Fruit fly (Drosophila melanogaster) whole organism, wandering third instar larva: ENCODE data around the gene slam.

ENCODE experiments used
- Abd-B ChIP-seq: fragments of >200 bp; optimal IDR thresholded peaks from 2 replicates; lab custom pipeline; 2017; ENCODE audit warnings: missing biosample characterization, missing genetic modification characterization
- CG32264 ChIP-seq: fragments of 200-800 bp; sonication (Bioruptor generic); optimal IDR thresholded peaks from 2 replicates; lab custom pipeline; 2016; ENCODE audit warnings: missing biosample characterization, missing genetic modification characterization
- CG9705 ChIP-seq: fragments of 200-800 bp; sonication (Bioruptor generic); optimal IDR thresholded peaks from 2 replicates; lab custom pipeline; 2018; ENCODE audit warnings: missing biosample characterization, mild to moderate bottlenecking, missing genetic modification characterization
- CrebA ChIP-seq: fragments of 200-800 bp; sonication (Bioruptor generic); optimal IDR thresholded peaks from 2 replicates; lab custom pipeline; 2016; ENCODE audit warnings: missing biosample characterization, mild to moderate bottlenecking, missing genetic modification characterization, borderline replicate concordance
- Dfd ChIP-seq: fragments of >200 bp; optimal IDR thresholded peaks from 2 replicates; lab custom pipeline; 2017; ENCODE audit warnings: missing biosample characterization, missing genetic modification characterization
- Dif ChIP-seq: fragments of 200-275, 200-300 bp; sonication (Bioruptor generic); optimal IDR thresholded peaks from 2 replicates; lab custom pipeline; 2018; ENCODE audit warnings: missing biosample characterization, missing genetic modification characterization; ENCODE audit not compliant: partially characterized antibody
- GATAd ChIP-seq: sonication (Bioruptor generic); optimal IDR thresholded peaks from 2 replicates; lab custom pipeline; 2016; ENCODE audit warnings: missing biosample characterization, missing genetic modification characterization
- HLH106 ChIP-seq: fragments of 200-800 bp; optimal IDR thresholded peaks from 3 replicates; lab custom pipeline; 2019; ENCODE audit warnings: missing biosample characterization, mild to moderate bottlenecking, missing genetic modification characterization, moderate library complexity
- Hnf4 ChIP-seq: fragments of 200-800 bp; sonication (Bioruptor generic); optimal IDR thresholded peaks from 2 replicates; lab custom pipeline; 2016; ENCODE audit warnings: missing biosample characterization, mild to moderate bottlenecking, missing genetic modification characterization
- Hr78 ChIP-seq: fragments of >200 bp; optimal IDR thresholded peaks from 2 replicates; lab custom pipeline; 2017; ENCODE audit warnings: missing biosample characterization, missing genetic modification characterization
- Hr83 ChIP-seq: fragments of 200-300 bp; sonication (Bioruptor generic); optimal IDR thresholded peaks from 2 replicates; lab custom pipeline; 2016; ENCODE audit warnings: missing biosample characterization, mild to moderate bottlenecking, missing genetic modification characterization, moderate library complexity; ENCODE audit not compliant: poor library complexity, severe bottlenecking
- Jra ChIP-seq: sonication (Bioruptor generic); optimal IDR thresholded peaks from 2 replicates; lab custom pipeline; 2016; ENCODE audit warnings: missing biosample characterization, missing genetic modification characterization
- Mio ChIP-seq: sonication (Bioruptor generic); optimal IDR thresholded peaks from 2 replicates; lab custom pipeline; 2016; ENCODE audit warnings: missing biosample characterization, missing genetic modification characterization
- Myc ChIP-seq: fragments of >200 bp; optimal IDR thresholded peaks from 2 replicates; lab custom pipeline; 2017
- N ChIP-seq: fragments of >200 bp; optimal IDR thresholded peaks from 2 replicates; lab custom pipeline; 2018; ENCODE audit warnings: missing biosample characterization, missing external identifiers, missing genetic modification characterization
- OdsH ChIP-seq: fragments of 200-800 bp; sonication (Bioruptor generic); optimal IDR thresholded peaks from 2 replicates; lab custom pipeline; 2016; ENCODE audit warnings: missing biosample characterization, mild to moderate bottlenecking, missing genetic modification characterization
- Rel ChIP-seq, 2 experiments: fragments of 200-800 bp; sonication (Bioruptor generic) in 1 of 2; optimal IDR thresholded peaks; 2 replicates in 1 of 2; 3 replicates in 1 of 2; lab custom pipeline; 2016 to 2019; ENCODE audit warnings: mild to moderate bottlenecking in 2 of 2, missing biosample characterization in 2 of 2, missing genetic modification characterization in 2 of 2, moderate library complexity in 1 of 2
- Sp1 ChIP-seq: fragments of 200-800 bp; sonication (Bioruptor generic); optimal IDR thresholded peaks from 3 replicates; lab custom pipeline; 2019; ENCODE audit warnings: missing biosample characterization, mild to moderate bottlenecking, missing genetic modification characterization, moderate library complexity
- Vsx2 ChIP-seq: fragments of 200-300, 225-300 bp; sonication (Bioruptor generic); optimal IDR thresholded peaks from 2 replicates; lab custom pipeline; 2018; ENCODE audit warnings: missing biosample characterization, missing genetic modification characterization; ENCODE audit not compliant: partially characterized antibody
- br ChIP-seq: fragments of 200-800 bp; sonication (Bioruptor generic); optimal IDR thresholded peaks from 2 replicates; lab custom pipeline; 2016; ENCODE audit warnings: missing biosample characterization, missing genetic modification characterization
- brk ChIP-seq: fragments of 200-800 bp; sonication (Bioruptor generic); optimal IDR thresholded peaks from 2 replicates; lab custom pipeline; 2016; ENCODE audit warnings: missing biosample characterization, mild to moderate bottlenecking, missing genetic modification characterization
- dl ChIP-seq, 2 experiments: fragments of 175-275, 200-275 bp in 1 of 2; fragments of 200-275 bp in 1 of 2; sonication (Bioruptor generic); optimal IDR thresholded peaks; lab custom pipeline; 2018; ENCODE audit warnings: mild to moderate bottlenecking in 2 of 2, missing biosample characterization in 2 of 2, missing genetic modification characterization in 2 of 2, moderate library complexity in 2 of 2; ENCODE audit not compliant: partially characterized antibody in 2 of 2, insufficient read depth in 1 of 2
- dmrt93B ChIP-seq: fragments of 200-800 bp; sonication (Bioruptor generic); optimal IDR thresholded peaks from 2 replicates; lab custom pipeline; 2018; ENCODE audit warnings: missing biosample characterization, mild to moderate bottlenecking, missing genetic modification characterization
- dsf ChIP-seq: sonication (Bioruptor generic); optimal IDR thresholded peaks from 2 replicates; lab custom pipeline; 2016; ENCODE audit warnings: missing biosample characterization, missing genetic modification characterization, borderline replicate concordance
- ey ChIP-seq: fragments of 200-800 bp; sonication (Bioruptor generic); optimal IDR thresholded peaks from 2 replicates; lab custom pipeline; 2016; ENCODE audit warnings: missing biosample characterization, missing genetic modification characterization
- foxo ChIP-seq, 2 experiments: fragments of 200-800 bp; sonication (Bioruptor generic); optimal IDR thresholded peaks; 2 replicates in 1 of 2; 3 replicates in 1 of 2; lab custom pipeline; 2016 to 2017; ENCODE audit warnings: missing biosample characterization in 2 of 2, missing genetic modification characterization in 2 of 2
- fru ChIP-seq: fragments of 200-800 bp; sonication (Bioruptor generic); optimal IDR thresholded peaks from 3 replicates; lab custom pipeline; 2016; ENCODE audit warnings: missing biosample characterization, mild to moderate bottlenecking, missing genetic modification characterization
- h ChIP-seq: fragments of 200-800 bp; sonication (Bioruptor generic); optimal IDR thresholded peaks from 3 replicates; lab custom pipeline; 2016; ENCODE audit warnings: missing biosample characterization, mild to moderate bottlenecking, missing genetic modification characterization
- jim ChIP-seq: fragments of 175-275, 200-325 bp; sonication (Bioruptor generic); optimal IDR thresholded peaks from 2 replicates; lab custom pipeline; 2016; ENCODE audit warnings: missing biosample characterization, mild to moderate bottlenecking, missing genetic modification characterization
- lola ChIP-seq: fragments of >200 bp; optimal IDR thresholded peaks from 2 replicates; lab custom pipeline; 2017; ENCODE audit warnings: missing biosample characterization, missing genetic modification characterization
- pan ChIP-seq: fragments of >200 bp; optimal IDR thresholded peaks from 2 replicates; lab custom pipeline; 2017
- psq ChIP-seq: fragments of 200-800 bp; sonication (Bioruptor generic); optimal IDR thresholded peaks from 3 replicates; lab custom pipeline; 2017; ENCODE audit warnings: missing biosample characterization, mild to moderate bottlenecking, missing genetic modification characterization, moderate library complexity
- rgr ChIP-seq: fragments of 200-800 bp; sonication (Bioruptor generic); optimal IDR thresholded peaks from 3 replicates; lab custom pipeline; 2016; ENCODE audit warnings: missing biosample characterization, mild to moderate bottlenecking, missing genetic modification characterization
- sage ChIP-seq: fragments of 200-800 bp; sonication (Bioruptor generic); optimal IDR thresholded peaks from 2 replicates; lab custom pipeline; 2016; ENCODE audit warnings: missing biosample characterization, mild to moderate bottlenecking, missing genetic modification characterization
- sv ChIP-seq: fragments of 200-800 bp; sonication (Bioruptor generic); optimal IDR thresholded peaks from 3 replicates; lab custom pipeline; 2016; ENCODE audit warnings: missing biosample characterization, missing genetic modification characterization
- tai ChIP-seq: sonication (Bioruptor generic); optimal IDR thresholded peaks from 2 replicates; lab custom pipeline; 2016; ENCODE audit warnings: missing biosample characterization, missing genetic modification characterization
- usp ChIP-seq: fragments of >200 bp; optimal IDR thresholded peaks from 2 replicates; lab custom pipeline; 2017; ENCODE audit warnings: missing biosample characterization, missing genetic modification characterization
- woc ChIP-seq: sonication (Bioruptor generic); optimal IDR thresholded peaks from 2 replicates; lab custom pipeline; 2016; ENCODE audit warnings: missing biosample characterization, mild to moderate bottlenecking, missing genetic modification characterization

The slam gene

DNA sequence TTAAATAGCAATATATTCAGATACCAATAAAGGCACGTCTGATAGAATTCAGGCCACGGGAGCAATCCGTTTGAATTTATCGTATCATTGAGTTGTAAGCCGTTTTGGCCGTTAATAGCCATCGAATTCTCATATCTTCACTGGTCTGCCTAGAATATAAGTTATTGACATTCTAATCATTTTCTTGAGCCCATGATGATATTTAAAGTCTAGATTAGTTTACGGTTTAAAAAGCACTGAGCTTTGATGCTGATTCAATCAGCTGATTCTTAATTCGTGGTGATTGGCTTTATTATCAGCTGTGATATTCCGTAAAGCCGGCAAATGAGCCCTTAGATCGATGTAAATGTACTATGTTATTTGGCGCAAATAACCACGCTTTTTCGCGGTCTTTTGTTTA lies at the start of gene slam:
slam (plus strand) TSS at position 301 of the 400 bp plus-strand sequence.
- TF ChIP-seq rgr (GFP tag; lab: Kevin White, UChicago) (no peak), Sp1 (GFP tag; lab: Kevin White, UChicago) (no peak)
- TF ChIP-seq, all 38 proteins: peak for 0

DNA sequence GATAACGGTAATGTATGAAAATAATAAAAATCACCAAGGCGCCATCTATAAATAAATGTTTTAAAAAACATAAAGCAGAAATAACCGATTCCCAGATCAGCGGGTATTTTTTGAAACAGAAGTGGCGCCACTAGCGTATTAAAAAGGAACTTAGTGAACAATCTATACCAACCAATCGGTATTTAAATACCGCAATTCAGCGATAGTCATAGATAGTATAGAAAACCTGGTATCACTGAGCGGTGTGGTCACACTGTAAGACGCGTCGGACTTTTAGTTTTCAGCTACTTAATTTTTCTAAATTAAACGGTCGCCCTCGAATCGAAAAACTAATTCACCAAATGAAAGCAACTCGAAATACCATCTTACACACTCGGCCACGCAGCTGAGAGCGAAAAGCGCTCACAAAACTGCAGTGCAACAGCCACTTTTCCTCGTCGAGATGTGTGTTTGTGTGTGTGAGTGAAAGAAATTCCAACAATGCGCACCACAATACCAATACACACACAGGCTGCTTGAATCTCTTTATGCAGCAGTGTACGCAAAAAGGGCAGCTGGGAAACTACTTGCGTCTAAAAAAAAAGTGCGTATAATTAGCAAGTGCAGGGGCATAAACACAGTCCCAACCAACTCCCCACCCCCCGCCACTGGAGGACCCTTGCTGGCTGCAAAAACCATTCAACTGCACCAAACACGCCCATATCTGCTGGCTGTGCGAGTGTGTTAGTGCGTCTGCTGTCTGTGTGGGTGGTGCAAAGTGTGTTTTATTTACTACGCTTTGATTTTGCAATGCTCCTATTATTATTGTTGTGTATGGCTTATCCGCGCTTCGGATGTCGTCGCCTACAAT lies 48.4 kb upstream of the slam start, which contains the start of gene PDZ-GEF:
PDZ-GEF (plus strand) TSS at position 232 of the 850 bp plus-strand sequence.
- no peak for TF ChIP-seq Dif
- peak; percentile 20 for TF ChIP-seq HLH106 (tag; lab: Kevin White, UChicago)
- TF ChIP-seq N (GFP tag; lab: Kevin White, UChicago) = peak; percentile 85
- TF ChIP-seq Mio (GFP tag; lab: Kevin White, UChicago) = no peak
- TF ChIP-seq fru (GFP tag; lab: Kevin White, UChicago) = peak; percentile 28
- TF ChIP-seq CrebA (GFP tag; lab: Kevin White, UChicago) = peak; percentile 6
- peak; percentile 11 for TF ChIP-seq h (GFP tag; lab: Kevin White, UChicago)
- TF ChIP-seq GATAd (GFP tag; lab: Kevin White, UChicago) = no peak
- no peak for TF ChIP-seq pan (lab: Kevin White, UChicago)
- TF ChIP-seq CG9705 (GFP tag; lab: Kevin White, UChicago) = no peak
- TF ChIP-seq Abd-B (GFP tag; lab: Kevin White, UChicago) = peak; percentile 80
- TF ChIP-seq Hr83 (GFP tag; lab: Kevin White, UChicago) = peak; percentile 44
- peak; percentile 22 for TF ChIP-seq rgr (GFP tag; lab: Kevin White, UChicago)
- TF ChIP-seq Hr78 (GFP tag; lab: Kevin White, UChicago) = peak; percentile 80
- TF ChIP-seq Rel (GFP tag; optimal IDR thresholded peaks at IDR 0.05; lab: Kevin White, UChicago) = no peak
- no peak for TF ChIP-seq Rel (tag; optimal IDR thresholded peaks at IDR 0.05; lab: Kevin White, UChicago)
- peak; percentile 30 for TF ChIP-seq Hnf4
- peak; percentile 62 for TF ChIP-seq Myc (lab: Kevin White, UChicago)
- no peak for TF ChIP-seq CG32264 (GFP tag; lab: Kevin White, UChicago)
- peak; percentile 63 for TF ChIP-seq lola (GFP tag; lab: Kevin White, UChicago)
- peak; percentile 37 for TF ChIP-seq sv (GFP tag; lab: Kevin White, UChicago)
- peak; percentile 7 for TF ChIP-seq brk (GFP tag; lab: Kevin White, UChicago)
- peak in 1 of 2 experiments; percentile 41 for TF ChIP-seq foxo (GFP tag; optimal IDR thresholded peaks at IDR 0.05; lab: Kevin White, UChicago)

- TF ChIP-seq Abd-B (GFP tag; lab: Kevin White, UChicago) = peak; percentile 47
- TF ChIP-seq Mio (GFP tag; lab: Kevin White, UChicago) = no peak
- TF ChIP-seq CG9705 (GFP tag; lab: Kevin White, UChicago) = peak; percentile 31
- peak; percentile 58 for TF ChIP-seq Dif
- peak; percentile 89 for TF ChIP-seq Sp1 (GFP tag; lab: Kevin White, UChicago)
- TF ChIP-seq pan (lab: Kevin White, UChicago) = no peak
- peak; percentile 69 for TF ChIP-seq br (GFP tag; lab: Kevin White, UChicago)
- TF ChIP-seq dl (GFP tag; optimal IDR thresholded peaks at IDR 0.05; lab: Kevin White, UChicago; ENCODE audit: insufficient read depth in 1 of 2, partially characterized antibody in 2 of 2) = peak in 1 of 2 experiments; percentile 36
- no peak for TF ChIP-seq Dfd (GFP tag; lab: Kevin White, UChicago)
- TF ChIP-seq GATAd (GFP tag; lab: Kevin White, UChicago) = no peak
- TF ChIP-seq CrebA (GFP tag; lab: Kevin White, UChicago) = no peak
- no peak for TF ChIP-seq woc (GFP tag; lab: Kevin White, UChicago)
- no peak for TF ChIP-seq Jra (GFP tag; lab: Kevin White, UChicago)
- peak in 1 of 2 experiments; percentile 81 for TF ChIP-seq foxo (GFP tag; optimal IDR thresholded peaks at IDR 0.05; lab: Kevin White, UChicago)
- TF ChIP-seq Rel (GFP tag; optimal IDR thresholded peaks at IDR 0.05; lab: Kevin White, UChicago) = peak; percentile 90
- peak; percentile 69 for TF ChIP-seq Rel (tag; optimal IDR thresholded peaks at IDR 0.05; lab: Kevin White, UChicago)
- TF ChIP-seq Hr83 (GFP tag; lab: Kevin White, UChicago) = peak; percentile 42
- TF ChIP-seq dmrt93B = no peak
- TF ChIP-seq psq (GFP tag; lab: Kevin White, UChicago) = no peak
- TF ChIP-seq OdsH (GFP tag; lab: Kevin White, UChicago) = peak; percentile 23
- TF ChIP-seq N (GFP tag; lab: Kevin White, UChicago) = no peak
- TF ChIP-seq rgr (GFP tag; lab: Kevin White, UChicago) = no peak
- no peak for TF ChIP-seq Vsx2
- TF ChIP-seq HLH106 (tag; lab: Kevin White, UChicago) = no peak
- TF ChIP-seq ey (GFP tag; lab: Kevin White, UChicago) = no peak
- no peak for TF ChIP-seq fru (GFP tag; lab: Kevin White, UChicago)
- TF ChIP-seq Myc (lab: Kevin White, UChicago) = no peak
- peak; percentile 56 for TF ChIP-seq CG32264 (GFP tag; lab: Kevin White, UChicago)
- TF ChIP-seq sage = peak; percentile 4
- TF ChIP-seq usp (GFP tag; lab: Kevin White, UChicago) = no peak
- no peak for TF ChIP-seq Hr78 (GFP tag; lab: Kevin White, UChicago)
- no peak for TF ChIP-seq sv (GFP tag; lab: Kevin White, UChicago)
- no peak for TF ChIP-seq dsf (GFP tag; lab: Kevin White, UChicago)
- no peak for TF ChIP-seq brk (GFP tag; lab: Kevin White, UChicago)
- TF ChIP-seq Hnf4 = no peak
- TF ChIP-seq jim (GFP tag; lab: Kevin White, UChicago) = peak; percentile 35
- no peak for TF ChIP-seq tai
- TF ChIP-seq lola (GFP tag; lab: Kevin White, UChicago) = no peak
- peak; percentile 42 for TF ChIP-seq h (GFP tag; lab: Kevin White, UChicago)
Measured at dm6 chr2L:6324386-6324744, 47.8 kb upstream of the slam start.
